Worm (Caenorhabditis elegans) whole organism, L1 larva: ENCODE data around the gene cpt-5.

Source experiments
- aha-1 ChIP-seq: fragments of 150-350 bp; optimal IDR thresholded peaks from 2 replicates; lab custom pipeline; 2014; ENCODE audit warnings: missing biosample characterization, missing genetic modification characterization
- aly-2 ChIP-seq: fragments of 150-350 bp; optimal IDR thresholded peaks from 2 replicates; lab custom pipeline; 2014; ENCODE audit warnings: missing biosample characterization, missing genetic modification characterization
- ama-1 ChIP-seq: fragments of 150-350 bp; optimal IDR thresholded peaks from 2 replicates; lab custom pipeline; 2014
- ces-1 ChIP-seq: fragments of 150-350 bp; optimal IDR thresholded peaks from 2 replicates; lab custom pipeline; 2014; ENCODE audit warnings: missing biosample characterization, missing genetic modification reagents, missing genetic modification characterization
- egl-13 ChIP-seq: sonication (generic microtip); optimal IDR thresholded peaks from 2 replicates; lab custom pipeline; 2016; ENCODE audit warnings: missing genotype, missing genetic modification reagents, missing genetic modification characterization, missing compliant biosample characterization
- hpl-2 ChIP-seq: fragments of 150-350 bp; optimal IDR thresholded peaks from 2 replicates; lab custom pipeline; 2014; ENCODE audit warnings: missing biosample characterization, missing genetic modification reagents, missing genetic modification characterization
- lsy-2 ChIP-seq, 2 experiments: fragments of 150-350 bp; optimal IDR thresholded peaks; 2 replicates each; lab custom pipeline; 2014; ENCODE audit warnings: missing biosample characterization in 2 of 2, missing genetic modification characterization in 2 of 2
- mep-1 ChIP-seq: fragments of 150-350 bp; optimal IDR thresholded peaks from 2 replicates; lab custom pipeline; 2014; ENCODE audit warnings: missing biosample characterization, missing genetic modification characterization
- nhr-237 ChIP-seq: fragments of 150-350 bp; optimal IDR thresholded peaks from 2 replicates; lab custom pipeline; 2014; ENCODE audit warnings: missing biosample characterization, missing genetic modification characterization
- nhr-76 ChIP-seq: sonication (generic microtip); optimal IDR thresholded peaks from 2 replicates; lab custom pipeline; 2017; ENCODE audit warnings: missing biosample characterization, missing genetic modification characterization
- nhr-85 ChIP-seq: sonication (generic microtip); peaks from one replicate; lab custom pipeline; 2016; ENCODE audit warnings: missing genetic modification characterization, inconsistent platforms, missing compliant biosample characterization
- snu-23 ChIP-seq: sonication (generic microtip); optimal IDR thresholded peaks from 2 replicates; lab custom pipeline; 2016; ENCODE audit warnings: missing genetic modification characterization, missing compliant biosample characterization
- unc-62 ChIP-seq: fragments of 150-350 bp; optimal IDR thresholded peaks from 2 replicates; lab custom pipeline; 2014; ENCODE audit warnings: missing biosample characterization, missing genetic modification reagents, missing genetic modification characterization
- ztf-4 ChIP-seq: fragments of 150-350 bp; optimal IDR thresholded peaks from 2 replicates; lab custom pipeline; 2014; ENCODE audit warnings: missing biosample characterization, missing genetic modification characterization

DNA sequence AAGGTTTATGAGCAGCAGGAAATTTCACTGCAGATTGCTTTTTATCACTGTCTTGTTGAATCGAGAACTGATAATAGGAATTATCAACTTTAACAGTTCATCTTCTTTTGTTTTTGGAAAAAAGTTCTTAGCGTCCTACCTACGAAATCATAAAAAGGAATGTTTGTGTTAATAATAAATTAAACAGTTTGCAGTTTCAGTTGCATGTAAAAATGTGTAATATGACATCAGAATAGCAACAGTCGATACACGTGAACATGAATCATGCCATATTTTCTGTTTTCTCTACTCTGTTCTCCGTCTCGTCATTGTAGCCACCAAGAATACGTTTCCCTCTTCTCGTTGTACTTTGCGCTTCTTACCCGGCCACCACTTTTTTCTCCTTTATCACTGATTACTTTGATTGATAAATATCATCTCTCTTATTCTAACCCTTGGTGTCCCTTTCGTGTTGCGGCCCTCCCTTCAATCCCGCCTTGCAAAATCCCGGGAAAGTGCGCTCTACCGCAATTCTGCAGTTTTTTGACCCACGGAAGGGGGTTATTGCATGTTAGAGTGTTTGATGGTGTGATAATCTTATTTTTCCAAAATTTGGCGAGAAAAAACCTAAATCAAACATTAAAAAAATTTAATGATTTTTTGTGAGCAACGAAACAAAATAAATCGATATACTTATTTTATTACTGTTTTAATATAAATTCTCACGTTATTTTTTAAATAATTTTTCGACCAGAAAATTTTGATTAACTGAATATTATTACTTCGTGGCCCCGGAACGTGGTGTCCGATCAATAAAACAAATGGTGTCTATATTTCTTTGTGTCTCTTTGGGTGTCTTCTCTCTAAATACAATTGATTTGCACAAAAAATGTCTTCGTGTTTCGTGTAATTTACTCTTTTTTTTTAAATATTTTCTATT is 19.7 kb downstream of the cpt-5 start, which contains the start of gene sptl-3:
- TF ChIP-seq snu-23 (GFP tag; lab: Kevin White, UChicago) = peak; percentile 65
- TF ChIP-seq egl-13 (tag; lab: Kevin White, UChicago) = no peak
- TF ChIP-seq lsy-2 (tag; optimal IDR thresholded peaks at IDR 0.05; lab: Kevin White, UChicago) = peak in 1 of 2 experiments; percentile 42
- TF ChIP-seq nhr-76 (tag; lab: Kevin White, UChicago) = no peak
- TF ChIP-seq mep-1 (tag; lab: Kevin White, UChicago) = peak; percentile 46
- TF ChIP-seq ces-1 = no peak
- no peak for TF ChIP-seq aha-1
- TF ChIP-seq aly-2 (tag; lab: Kevin White, UChicago) = no peak
- TF ChIP-seq nhr-85 = peak; percentile 77
- no peak for TF ChIP-seq unc-62 (GFP tag; lab: Kevin White, UChicago)
- TF ChIP-seq ztf-4 (tag; lab: Kevin White, UChicago) = no peak
- no peak for TF ChIP-seq ama-1 (lab: Kevin White, UChicago)
- no peak for TF ChIP-seq nhr-237 (tag; lab: Kevin White, UChicago)
- no peak for TF ChIP-seq hpl-2
